Worm (Caenorhabditis elegans): Measurements from ENCODE around the gene C36A4.11.

Gene C36A4.11

ce11 chrIII:3811375-3811924 is 28.9 kb upstream of the C36A4.11 start (continued):
- no peak for TF ChIP-seq Y116A8C.19 (tag; optimal IDR thresholded peaks at IDR 0.05; ENCODE audit: borderline replicate concordance)

ce11 chrIII:3812369-3812993 is 27.9 kb upstream of the C36A4.11 start:
- TF ChIP-seq sox-4 (tag; optimal IDR thresholded peaks at IDR 0.05) (no peak), nhr-19 (GFP tag; conservative IDR thresholded peaks at IDR 0.05) (0 out of 2 replicates have a peak, but pooled peaks have one; percentile 7), irx-1 (tag; optimal IDR thresholded peaks at IDR 0.05) (no peak), nhr-76 (tag; optimal IDR thresholded peaks at IDR 0.05) (no peak), skn-1 (tag; optimal IDR thresholded peaks at IDR 0.05) (no peak), efl-1 (optimal IDR thresholded peaks at IDR 0.05) (no peak), efl-1 (GFP tag; optimal IDR thresholded peaks at IDR 0.05 in 1 of 2) (peak in 1 of 2 experiments; percentile 77), unc-98 (GFP tag; IDR thresholded peaks at IDR 0.05) (no peak), ceh-82 (tag; optimal IDR thresholded peaks at IDR 0.05) (no peak), elt-3 (tag; optimal IDR thresholded peaks at IDR 0.05) (no peak), unc-130 (tag; optimal IDR thresholded peaks at IDR 0.05) (no peak), ceh-88 (GFP tag; IDR thresholded peaks at IDR 0.05) (no peak), ceh-63 (GFP tag; optimal IDR thresholded peaks at IDR 0.05) (no peak), lin-15B (tag; optimal IDR thresholded peaks at IDR 0.05) (no peak), mep-1 (tag; optimal IDR thresholded peaks at IDR 0.05) (peak; percentile 33), nhr-84 (tag; optimal IDR thresholded peaks at IDR 0.05) (no peak), C34B4.2 (tag; optimal IDR thresholded peaks at IDR 0.05) (no peak), nhr-47 (tag; optimal IDR thresholded peaks at IDR 0.05) (no peak), F16B12.6 (tag; optimal IDR thresholded peaks at IDR 0.05) (no peak), nhr-77 (tag; optimal IDR thresholded peaks at IDR 0.05) (no peak), vab-15 (tag; optimal IDR thresholded peaks at IDR 0.05) (no peak), unc-62 (GFP tag; optimal IDR thresholded peaks at IDR 0.05) (no peak), zag-1 (tag; optimal IDR thresholded peaks at IDR 0.05) (no peak), nhr-20 (tag; optimal IDR thresholded peaks at IDR 0.05) (peak; percentile 27), ztf-4 (tag; optimal IDR thresholded peaks at IDR 0.05) (no peak), ceh-8 (GFP tag; optimal IDR thresholded peaks at IDR 0.05) (no peak), xbp-1 (tag; optimal IDR thresholded peaks at IDR 0.05) (no peak), nhr-85 (tag) (peak; percentile 82), fkh-8 (tag; optimal IDR thresholded peaks at IDR 0.05) (no peak), lin-35 (GFP tag; optimal IDR thresholded peaks at IDR 0.05) (no peak), lin-14 (GFP tag; optimal IDR thresholded peaks at IDR 0.05) (peak; percentile 75), nhr-71 (tag; optimal IDR thresholded peaks at IDR 0.05) (peak; percentile 10), ces-1 (GFP tag; optimal IDR thresholded peaks at IDR 0.05) (no peak), zip-4 (GFP tag; optimal IDR thresholded peaks at IDR 0.05) (no peak), ztf-11 (tag; optimal IDR thresholded peaks at IDR 0.05) (no peak), pqm-1 (tag; optimal IDR thresholded peaks at IDR 0.05) (no peak), mdl-1 (tag; optimal IDR thresholded peaks at IDR 0.05) (no peak), blmp-1 (tag; optimal IDR thresholded peaks at IDR 0.05) (peak; percentile 25), lsy-2 (tag; optimal IDR thresholded peaks at IDR 0.05) (peak in 1 of 2 experiments; percentile 16), dsc-1 (tag; optimal IDR thresholded peaks at IDR 0.05) (no peak), isw-1 (GFP tag; IDR thresholded peaks at IDR 0.05) (no peak)

Measured in whole organism, L1 larva.